Worm (Caenorhabditis elegans) whole organism, L1 larva: ENCODE results near the gene C30A5.16.

Source experiments
- lin-39 ChIP-seq: fragments of 150-350 bp; optimal IDR thresholded peaks from 2 replicates; lab custom pipeline; 2014; ENCODE audit warnings: missing biosample characterization, missing genetic modification reagents, missing genetic modification characterization
- nhr-11 ChIP-seq: fragments of 150-350 bp; optimal IDR thresholded peaks from 2 replicates; lab custom pipeline; 2014; ENCODE audit warnings: missing biosample characterization, missing genetic modification characterization
- skn-1 ChIP-seq: fragments of 150-350 bp; optimal IDR thresholded peaks from 2 replicates; lab custom pipeline; 2014; ENCODE audit warnings: missing biosample characterization, missing genetic modification characterization
- unc-130 ChIP-seq: fragments of 150-350 bp; optimal IDR thresholded peaks from 2 replicates; lab custom pipeline; 2017; ENCODE audit warnings: missing biosample characterization, missing genetic modification characterization, inconsistent platforms
- unc-86 ChIP-seq: sonication (generic microtip); optimal IDR thresholded peaks from 2 replicates; lab custom pipeline; 2016; ENCODE audit warnings: missing genetic modification characterization, missing compliant biosample characterization
- zag-1 ChIP-seq: fragments of 150-350 bp; optimal IDR thresholded peaks from 2 replicates; lab custom pipeline; 2014; ENCODE audit warnings: missing biosample characterization, missing genetic modification characterization

- no peak for TF ChIP-seq skn-1 (tag; lab: Kevin White, UChicago)
- no peak for TF ChIP-seq nhr-11 (tag; lab: Kevin White, UChicago)
- no peak for TF ChIP-seq unc-86 (tag; lab: Kevin White, UChicago)
- no peak for TF ChIP-seq zag-1 (tag; lab: Kevin White, UChicago)
- TF ChIP-seq lin-39 (tag; lab: Kevin White, UChicago) = no peak
- no peak for TF ChIP-seq unc-130
Measured at ce11 chrIII:8249381-8249780, 31.4 kb downstream of the C30A5.16 start, which contains the start of the genes C02F5.10 and C02F5.2.
